Worm (Caenorhabditis elegans): ENCODE data around the gene ttr-13.

The ttr-13 gene

DNA sequence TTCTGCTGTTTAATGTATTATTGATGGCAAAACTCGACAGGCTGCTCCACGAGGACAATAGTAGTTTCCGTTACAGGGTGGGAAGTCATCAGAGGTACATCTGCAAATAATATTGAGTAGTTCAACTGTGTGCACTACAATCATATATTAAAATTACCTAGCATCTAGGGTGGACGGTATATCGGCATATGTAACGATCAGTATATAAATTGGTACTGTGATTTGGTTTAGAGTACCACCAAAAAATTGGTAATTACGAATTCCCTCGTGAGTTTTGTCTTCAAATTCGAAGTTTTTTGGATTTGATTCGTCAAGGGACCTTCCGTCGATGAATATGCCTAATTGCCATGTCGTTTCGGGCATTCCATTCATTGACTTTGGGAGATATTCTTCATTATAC is at the start of gene ttr-13:
Gene ttr-13 (minus strand): TSS at position 101 of the 400 bp plus-strand sequence.
- TF ChIP-seq Y5F2A.4 (GFP tag; optimal IDR thresholded peaks at IDR 0.05) (no peak), skn-1 (tag; optimal IDR thresholded peaks at IDR 0.05) (no peak), hlh-30 (tag; optimal IDR thresholded peaks at IDR 0.05; ENCODE audit: insufficient read depth) (no peak), lin-38 (GFP tag; IDR thresholded peaks at IDR 0.05) (no peak), dve-1 (tag; optimal IDR thresholded peaks at IDR 0.05; ENCODE audit: insufficient read depth) (no peak), daf-19 (GFP tag; conservative IDR thresholded peaks at IDR 0.05) (no peak), hif-1 (tag; optimal IDR thresholded peaks at IDR 0.05) (no peak), ztf-7 (tag; optimal IDR thresholded peaks at IDR 0.05) (no peak), spr-3 (GFP tag; optimal IDR thresholded peaks at IDR 0.05) (no peak), nhr-11 (tag; optimal IDR thresholded peaks at IDR 0.05) (no peak), tra-1 (GFP tag; IDR thresholded peaks at IDR 0.05) (no peak)

ce11 chrV:20685383-20685782 is 48.6 kb upstream of the ttr-13 start, which contains the start of gene klf-2:
Gene klf-2 (plus strand): TSS chrV:20685683.
- TF ChIP-seq aha-1 (tag), result no peak
- no peak for TF ChIP-seq lir-3 (tag; optimal IDR thresholded peaks at IDR 0.05)
- no peak for TF ChIP-seq daf-16 (GFP tag; optimal IDR thresholded peaks at IDR 0.05)
- TF ChIP-seq daf-16 (tag; optimal IDR thresholded peaks at IDR 0.05), result no peak
- no peak for TF ChIP-seq spr-3 (GFP tag; optimal IDR thresholded peaks at IDR 0.05)
- TF ChIP-seq tag-97 (GFP tag; IDR thresholded peaks at IDR 0.05), result no peak
- no peak for TF ChIP-seq attf-4 (tag; optimal IDR thresholded peaks at IDR 0.05)
- no peak for TF ChIP-seq T26A8.4 (GFP tag; IDR thresholded peaks at IDR 0.05)
- TF ChIP-seq nhr-77 (tag; optimal IDR thresholded peaks at IDR 0.05), result no peak
- no peak for TF ChIP-seq ama-1 (optimal IDR thresholded peaks at IDR 0.05)
- TF ChIP-seq nhr-102 (tag; optimal IDR thresholded peaks at IDR 0.05), result no peak
- no peak for TF ChIP-seq nhr-76 (tag; optimal IDR thresholded peaks at IDR 0.05)

- TF ChIP-seq nhr-6 (tag; optimal IDR thresholded peaks at IDR 0.05) (no peak), unc-62 (GFP tag; optimal IDR thresholded peaks at IDR 0.05 in 1 of 2) (peak in 1 of 2 experiments; percentile 98), unc-62 (tag; optimal IDR thresholded peaks at IDR 0.05) (no peak), pha-4 (GFP tag; IDR thresholded peaks at IDR 0.05) (no peak), pha-4 (tag; optimal IDR thresholded peaks at IDR 0.05) (no peak), mep-1 (tag; optimal IDR thresholded peaks at IDR 0.05) (no peak), R02D3.7 (tag; optimal IDR thresholded peaks at IDR 0.05) (no peak), nhr-48 (tag; optimal IDR thresholded peaks at IDR 0.05) (no peak)
These were observed 45.6 kb upstream of the ttr-13 start for ce11 chrV:20682309-20682708.

DNA sequence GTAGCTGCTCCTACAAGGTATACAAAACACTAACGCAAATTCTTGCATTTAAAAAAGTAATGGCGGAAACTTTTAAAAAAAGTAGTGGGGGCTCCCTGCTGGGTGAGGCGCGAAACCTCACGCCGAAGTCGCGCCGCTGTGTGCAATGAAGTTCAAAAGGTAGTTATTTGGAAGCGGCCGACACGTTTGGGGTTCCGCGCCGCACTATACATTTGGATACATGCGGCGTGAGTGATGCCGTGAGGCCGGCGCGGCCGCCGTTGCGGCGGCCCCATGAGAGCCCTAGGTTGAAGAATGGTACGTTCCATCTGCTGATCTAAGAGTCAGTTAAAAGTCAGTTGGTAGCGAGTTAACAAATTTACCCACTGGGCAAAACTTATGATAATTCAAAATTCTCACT is 45.1 kb upstream of the ttr-13 start:
- TF ChIP-seq Y48G9A.11 (GFP tag; IDR thresholded peaks at IDR 0.05) (0 out of 2 replicates have a peak, but pooled peaks have one; percentile 32), hlh-11 (tag; optimal IDR thresholded peaks at IDR 0.05) (no peak), set-16 (GFP tag; IDR thresholded peaks at IDR 0.05) (peak; percentile 63), fkh-10 (GFP tag; optimal IDR thresholded peaks at IDR 0.05) (no peak), vab-7 (GFP tag; IDR thresholded peaks at IDR 0.05) (no peak)

DNA sequence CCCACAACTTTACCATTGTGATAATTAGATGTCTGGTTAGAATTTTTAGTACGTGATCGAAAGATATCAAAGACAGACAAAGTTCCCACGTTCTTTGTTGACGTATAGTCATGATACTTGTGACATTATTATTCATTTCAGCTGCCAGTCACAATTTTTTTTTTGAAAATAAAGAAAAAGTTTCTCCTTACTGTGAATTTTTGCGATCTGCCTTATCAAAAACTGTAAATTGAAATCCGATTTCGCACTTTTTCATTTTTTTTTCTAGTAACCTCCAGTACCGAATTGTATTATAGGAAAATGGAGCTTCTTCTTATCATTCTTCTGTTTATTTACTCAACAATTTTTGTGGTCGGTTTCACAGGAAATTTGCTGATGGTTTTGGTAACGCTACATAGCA is 44.4 kb upstream of the ttr-13 start, which contains the start of gene srsx-35:
Gene srsx-35 (plus strand): TSS at position 301 of the 400 bp plus-strand sequence.
- no peak for TF ChIP-seq pqm-1 (tag; optimal IDR thresholded peaks at IDR 0.05)
- no peak for TF ChIP-seq ztf-11 (tag; optimal IDR thresholded peaks at IDR 0.05)
- TF ChIP-seq aha-1 (tag), result peak; percentile 36
- no peak for TF ChIP-seq gei-8 (GFP tag; optimal IDR thresholded peaks at IDR 0.05)
- TF ChIP-seq unc-62 (GFP tag; optimal IDR thresholded peaks at IDR 0.05 in 1 of 2), result peak in 1 of 2 experiments; percentile 10
- TF ChIP-seq unc-62 (tag; optimal IDR thresholded peaks at IDR 0.05), result no peak
